Worm (Caenorhabditis elegans) whole organism, mixed stage, embryonic: ENCODE data around the gene F56H9.8.

Experiments
- M03D4.4 ChIP-seq: sonication (generic microtip); optimal IDR thresholded peaks from 2 replicates; lab custom pipeline; 2017; ENCODE audit warnings: mild to moderate bottlenecking, missing genetic modification characterization, missing compliant biosample characterization
- bed-3 ChIP-seq: fragments of 200-800 bp; sonication (Bioruptor generic); optimal IDR thresholded peaks from 3 replicates; lab custom pipeline; 2018; ENCODE audit warnings: mild to moderate bottlenecking, missing genetic modification characterization, moderate library complexity, missing compliant biosample characterization
- blmp-1 ChIP-seq: fragments of 150-350 bp; optimal IDR thresholded peaks from 2 replicates; lab custom pipeline; 2014; ENCODE audit warnings: missing biosample characterization, missing genetic modification characterization
- ceh-39 ChIP-seq: fragments of 150-350 bp; optimal IDR thresholded peaks from 2 replicates; lab custom pipeline; 2014; ENCODE audit warnings: missing biosample characterization, missing genetic modification characterization
- ceh-43 ChIP-seq: fragments of 200-800 bp; sonication (Bioruptor generic); optimal IDR thresholded peaks from 2 replicates; lab custom pipeline; 2018; ENCODE audit warnings: mild to moderate bottlenecking, missing genetic modification characterization, moderate library complexity, missing compliant biosample characterization
- ceh-83 ChIP-seq: fragments of 200-800 bp; sonication (Bioruptor generic); optimal IDR thresholded peaks from 2 replicates; lab custom pipeline; 2018; ENCODE audit warnings: mild to moderate bottlenecking, missing genetic modification characterization, missing compliant biosample characterization
- cnd-1 ChIP-seq: fragments of 200-800 bp; sonication (Bioruptor generic); optimal IDR thresholded peaks from 2 replicates; lab custom pipeline; 2018; ENCODE audit warnings: mild to moderate bottlenecking, missing genetic modification characterization, missing compliant biosample characterization
- drap-1 ChIP-seq: fragments of 200-800 bp; sonication (Bioruptor generic); optimal IDR thresholded peaks from 3 replicates; lab custom pipeline; 2018; ENCODE audit warnings: mild to moderate bottlenecking, missing genetic modification characterization, missing compliant biosample characterization
- elt-1 ChIP-seq: sonication (generic microtip); optimal IDR thresholded peaks from 2 replicates; lab custom pipeline; 2017; ENCODE audit warnings: missing genetic modification characterization, mild to moderate bottlenecking, missing compliant biosample characterization, antibody characterized with exemption, moderate library complexity, borderline replicate concordance; ENCODE audit not compliant: insufficient read depth
- elt-3 ChIP-seq: fragments of 150-350 bp; optimal IDR thresholded peaks from 2 replicates; lab custom pipeline; 2014; ENCODE audit warnings: missing biosample characterization, missing genetic modification characterization
- ham-2 ChIP-seq: fragments of 200-800 bp; sonication (Bioruptor generic); optimal IDR thresholded peaks from 2 replicates; lab custom pipeline; 2018; ENCODE audit warnings: mild to moderate bottlenecking, missing genetic modification characterization, missing compliant biosample characterization
- hlh-1 ChIP-seq: fragments of 150-350 bp; optimal IDR thresholded peaks from 2 replicates; lab custom pipeline; 2014; ENCODE audit warnings: missing biosample characterization, missing genetic modification reagents, missing genetic modification characterization
- lin-32 ChIP-seq: fragments of 200-800 bp; sonication (Bioruptor generic); optimal IDR thresholded peaks from 2 replicates; lab custom pipeline; 2018; ENCODE audit warnings: mild to moderate bottlenecking, missing genetic modification characterization, missing compliant biosample characterization
- lsy-2 ChIP-seq: fragments of 150-350 bp; optimal IDR thresholded peaks from 2 replicates; lab custom pipeline; 2014; ENCODE audit warnings: missing biosample characterization, missing genetic modification characterization
- mab-5 ChIP-seq: fragments of 150-350 bp; optimal IDR thresholded peaks from 2 replicates; lab custom pipeline; 2014; ENCODE audit warnings: missing biosample characterization, missing genetic modification characterization
- mep-1 ChIP-seq: fragments of 150-350 bp; optimal IDR thresholded peaks from 2 replicates; lab custom pipeline; 2017; ENCODE audit warnings: missing biosample characterization, missing genetic modification reagents, missing genetic modification characterization, inconsistent platforms
- mls-2 ChIP-seq: sonication (generic microtip); optimal IDR thresholded peaks from 2 replicates; lab custom pipeline; 2016; ENCODE audit warnings: mild to moderate bottlenecking, missing genetic modification characterization, moderate library complexity, missing compliant biosample characterization
- nhr-12 ChIP-seq: fragments of 150-350 bp; optimal IDR thresholded peaks from 2 replicates; lab custom pipeline; 2014; ENCODE audit warnings: missing biosample characterization, missing genetic modification characterization
- nhr-2 ChIP-seq: fragments of 150-350 bp; optimal IDR thresholded peaks from 2 replicates; lab custom pipeline; 2014; ENCODE audit warnings: missing biosample characterization, missing genetic modification characterization
- nhr-237 ChIP-seq: fragments of 150-350 bp; optimal IDR thresholded peaks from 2 replicates; lab custom pipeline; 2014; ENCODE audit warnings: missing biosample characterization, missing genetic modification characterization
- nhr-28 ChIP-seq: fragments of 150-350 bp; optimal IDR thresholded peaks from 2 replicates; lab custom pipeline; 2014; ENCODE audit warnings: missing biosample characterization, missing genetic modification characterization
- pha-4 ChIP-seq: fragments of 150-350 bp; optimal IDR thresholded peaks from 2 replicates; lab custom pipeline; 2018; ENCODE audit warnings: missing biosample characterization, missing genetic modification reagents, missing genetic modification characterization
- sem-2 ChIP-seq: fragments of 200-800 bp; sonication (Bioruptor generic); optimal IDR thresholded peaks from 2 replicates; lab custom pipeline; 2018; ENCODE audit warnings: mild to moderate bottlenecking, missing genetic modification characterization, missing compliant biosample characterization
- snpc-4 ChIP-seq: fragments of 150-350 bp; optimal IDR thresholded peaks from 2 replicates; lab custom pipeline; 2014; ENCODE audit warnings: missing biosample characterization, missing genetic modification characterization
- sptf-1 ChIP-seq: sonication (generic microtip); optimal IDR thresholded peaks from 2 replicates; lab custom pipeline; 2017; ENCODE audit warnings: mild to moderate bottlenecking, missing genetic modification characterization, moderate library complexity, missing compliant biosample characterization
- tbx-8 ChIP-seq: fragments of 200-800 bp; sonication (Bioruptor generic); optimal IDR thresholded peaks from 2 replicates; lab custom pipeline; 2018; ENCODE audit warnings: mild to moderate bottlenecking, missing genetic modification characterization, moderate library complexity, missing compliant biosample characterization
- unc-120 ChIP-seq: sonication (generic microtip); optimal IDR thresholded peaks from 2 replicates; lab custom pipeline; 2017; ENCODE audit warnings: missing genetic modification characterization, missing compliant biosample characterization; ENCODE audit not compliant: poor library complexity, severe bottlenecking
- unc-62 ChIP-seq: fragments of 150-350 bp; optimal IDR thresholded peaks from 2 replicates; lab custom pipeline; 2014; ENCODE audit warnings: missing biosample characterization, missing genetic modification reagents, missing genetic modification characterization
- zip-8 ChIP-seq: fragments of 150-350 bp; optimal IDR thresholded peaks from 2 replicates; lab custom pipeline; 2014; ENCODE audit warnings: missing biosample characterization, missing genetic modification characterization
- ztf-11 ChIP-seq: fragments of 150-350 bp; optimal IDR thresholded peaks from 2 replicates; lab custom pipeline; 2014; ENCODE audit warnings: missing biosample characterization, missing genetic modification characterization

F56H9.8 gene

ce11 chrV:12611029-12611428, 33.6 kb upstream of the F56H9.8 start, which contains the start of gene cubn-1:
Gene cubn-1, plus strand, starts transcription at chrV:12611329.
- TF ChIP-seq M03D4.4 (tag; lab: Kevin White, UChicago) (no peak), unc-62 (GFP tag; lab: Kevin White, UChicago) (no peak), mab-5 (tag; lab: Kevin White, UChicago) (no peak), ham-2 (GFP tag; lab: Kevin White, UChicago) (no peak)

- TF ChIP-seq ceh-43 (GFP tag; lab: Kevin White, UChicago) = no peak
- TF ChIP-seq nhr-237 (tag; lab: Kevin White, UChicago) = no peak
- no peak for TF ChIP-seq sem-2 (GFP tag; lab: Kevin White, UChicago)
- no peak for TF ChIP-seq hlh-1 (tag; lab: Kevin White, UChicago)
- TF ChIP-seq ztf-11 (tag; lab: Kevin White, UChicago) = no peak
- TF ChIP-seq ceh-83 (GFP tag; lab: Kevin White, UChicago) = no peak
- no peak for TF ChIP-seq M03D4.4 (tag; lab: Kevin White, UChicago)
- TF ChIP-seq unc-62 (GFP tag; lab: Kevin White, UChicago) = no peak
- no peak for TF ChIP-seq pha-4
- TF ChIP-seq snpc-4 (tag; lab: Kevin White, UChicago) = no peak
- TF ChIP-seq mls-2 (tag; lab: Kevin White, UChicago) = no peak
- no peak for TF ChIP-seq nhr-28 (tag; lab: Kevin White, UChicago)
- no peak for TF ChIP-seq drap-1 (GFP tag; lab: Kevin White, UChicago)
- TF ChIP-seq nhr-12 (tag; lab: Kevin White, UChicago) = no peak
- TF ChIP-seq elt-3 (tag; lab: Kevin White, UChicago) = no peak
- TF ChIP-seq lsy-2 (tag; lab: Kevin White, UChicago) = no peak
- no peak for TF ChIP-seq mab-5 (tag; lab: Kevin White, UChicago)
These were observed 32.5 kb upstream of the F56H9.8 start, which contains the start of gene cyc-2.2 for ce11 chrV:12612118-12612517. Gene cyc-2.2, minus strand, starts transcription at chrV:12612218.

- TF ChIP-seq unc-120 (tag; lab: Kevin White, UChicago) (no peak), bed-3 (no peak), ztf-11 (tag; lab: Kevin White, UChicago) (no peak), nhr-12 (tag; lab: Kevin White, UChicago) (no peak), ham-2 (GFP tag; lab: Kevin White, UChicago) (no peak), ceh-39 (tag; lab: Kevin White, UChicago) (no peak), zip-8 (no peak), cnd-1 (tag; lab: Kevin White, UChicago) (no peak), elt-1 (tag; lab: Kevin White, UChicago) (no peak), nhr-2 (tag; lab: Kevin White, UChicago) (no peak), mls-2 (tag; lab: Kevin White, UChicago) (no peak), nhr-237 (tag; lab: Kevin White, UChicago) (no peak), elt-3 (tag; lab: Kevin White, UChicago) (no peak)
These were observed 20.2 kb upstream of the F56H9.8 start, which contains the start of gene F56H9.9 for ce11 chrV:12624371-12624770. Gene F56H9.9, minus strand, starts transcription at chrV:12624471.

- no peak for TF ChIP-seq nhr-237 (tag; lab: Kevin White, UChicago)
- TF ChIP-seq blmp-1 = no peak
- no peak for TF ChIP-seq sem-2 (GFP tag; lab: Kevin White, UChicago)
- no peak for TF ChIP-seq lin-32 (GFP tag; lab: Kevin White, UChicago)
- TF ChIP-seq bed-3 = no peak
- no peak for TF ChIP-seq unc-120 (tag; lab: Kevin White, UChicago)
- TF ChIP-seq tbx-8 (GFP tag; lab: Kevin White, UChicago) = no peak
- TF ChIP-seq nhr-28 (tag; lab: Kevin White, UChicago) = no peak
- TF ChIP-seq drap-1 (GFP tag; lab: Kevin White, UChicago) = no peak
- no peak for TF ChIP-seq ham-2 (GFP tag; lab: Kevin White, UChicago)
- no peak for TF ChIP-seq elt-1 (tag; lab: Kevin White, UChicago)
- TF ChIP-seq snpc-4 (tag; lab: Kevin White, UChicago) = no peak
- no peak for TF ChIP-seq nhr-2 (tag; lab: Kevin White, UChicago)
- no peak for TF ChIP-seq ztf-11 (tag; lab: Kevin White, UChicago)
- TF ChIP-seq pha-4 = no peak
- no peak for TF ChIP-seq sptf-1 (tag; lab: Kevin White, UChicago)
- no peak for TF ChIP-seq mep-1 (tag; lab: Kevin White, UChicago)
These were observed 14.9 kb upstream of the F56H9.8 start, which contains the start of gene F56H9.6 for ce11 chrV:12629743-12630142. Gene F56H9.6, minus strand, starts transcription at chrV:12629843.
